Fruit fly (Drosophila melanogaster) whole organism, embryonic: ENCODE results near the gene CG7912.

Experiments
- CG10979 ChIP-seq: fragments of 200-800 bp; sonication (Bioruptor generic); optimal IDR thresholded peaks from 2 replicates; lab custom pipeline; 2018; ENCODE audit warnings: missing biosample characterization, mild to moderate bottlenecking, missing genetic modification characterization, moderate library complexity
- CG11456 ChIP-seq: fragments of 200-800 bp; sonication (Bioruptor generic); IDR thresholded peaks from 3 replicates; pipeline ENCODE4 v1.3.6; 2022; ENCODE audit warnings: missing biosample characterization, missing genetic modification characterization
- CG12071 ChIP-seq: fragments of 200-800 bp; sonication (Bioruptor generic); optimal IDR thresholded peaks from 3 replicates; lab custom pipeline; 2018; ENCODE audit warnings: missing biosample characterization, mild to moderate bottlenecking, missing genetic modification characterization
- CG12391 ChIP-seq: fragments of 200-800 bp; sonication (Bioruptor generic); optimal IDR thresholded peaks from 3 replicates; lab custom pipeline; 2018; ENCODE audit warnings: missing biosample characterization, mild to moderate bottlenecking, missing genetic modification characterization, moderate library complexity
- CG12744 ChIP-seq: fragments of 200-800 bp; sonication (Bioruptor generic); optimal IDR thresholded peaks from 2 replicates; lab custom pipeline; 2016; ENCODE audit warnings: missing biosample characterization, missing genetic modification characterization
- CG12769 ChIP-seq: fragments of 200-800 bp; sonication (Bioruptor generic); optimal IDR thresholded peaks from 2 replicates; lab custom pipeline; 2019; ENCODE audit warnings: missing biosample characterization, mild to moderate bottlenecking, missing genetic modification characterization, moderate library complexity
- CG13424 ChIP-seq: fragments of 200-800 bp; sonication (Bioruptor generic); optimal IDR thresholded peaks from 2 replicates; lab custom pipeline; 2019; ENCODE audit warnings: missing biosample characterization, mild to moderate bottlenecking, missing genetic modification characterization, moderate library complexity
- CG13775 ChIP-seq: fragments of 200-800 bp; sonication (Bioruptor generic); optimal IDR thresholded peaks from 3 replicates; lab custom pipeline; 2017; ENCODE audit warnings: missing biosample characterization, mild to moderate bottlenecking, missing genetic modification characterization
- CG14050 ChIP-seq: fragments of 200-800 bp; sonication (Bioruptor generic); IDR thresholded peaks from 3 replicates; pipeline ENCODE4 v1.3.6; 2022; ENCODE audit warnings: missing biosample characterization, missing genetic modification characterization
- CG17802 ChIP-seq: fragments of 200-800 bp; sonication (Bioruptor generic); optimal IDR thresholded peaks from 2 replicates; lab custom pipeline; 2018; ENCODE audit warnings: missing biosample characterization, mild to moderate bottlenecking, missing genetic modification characterization, moderate library complexity
- CG17912 ChIP-seq: fragments of 200-800 bp; sonication (Bioruptor generic); optimal IDR thresholded peaks from 2 replicates; lab custom pipeline; 2018; ENCODE audit warnings: missing biosample characterization, mild to moderate bottlenecking, missing genetic modification characterization
- CG1792 ChIP-seq: fragments of 200-800 bp; sonication (Bioruptor generic); optimal IDR thresholded peaks from 2 replicates; lab custom pipeline; 2016; ENCODE audit warnings: missing biosample characterization, missing genetic modification characterization
- CG18011 ChIP-seq: fragments of 200-800 bp; sonication (Bioruptor generic); optimal IDR thresholded peaks from 2 replicates; lab custom pipeline; 2017; ENCODE audit warnings: missing biosample characterization, missing genetic modification characterization, mild to moderate bottlenecking, moderate library complexity, missing genotype
- CG18262 ChIP-seq: fragments of 200-800 bp; optimal IDR thresholded peaks from 3 replicates; lab custom pipeline; 2019; ENCODE audit warnings: missing biosample characterization, mild to moderate bottlenecking, missing genetic modification characterization, moderate library complexity
- CG18764 ChIP-seq: fragments of 200-800 bp; sonication (Bioruptor generic); optimal IDR thresholded peaks from 3 replicates; lab custom pipeline; 2016; ENCODE audit warnings: missing biosample characterization, missing genetic modification characterization
- CG30431 ChIP-seq: fragments of 200-800 bp; sonication (Bioruptor generic); optimal IDR thresholded peaks from 2 replicates; lab custom pipeline; 2017; ENCODE audit warnings: missing biosample characterization, missing genetic modification characterization
- CG3065 ChIP-seq: fragments of 200-800 bp; sonication (Bioruptor generic); optimal IDR thresholded peaks from 2 replicates; lab custom pipeline; 2016; ENCODE audit warnings: missing biosample characterization, missing genetic modification characterization
- CG4424 ChIP-seq: fragments of 200-800 bp; sonication (Bioruptor generic); optimal IDR thresholded peaks from 3 replicates; lab custom pipeline; 2016; ENCODE audit warnings: missing biosample characterization, missing genetic modification characterization
- CG6254 ChIP-seq: fragments of 200-800 bp; sonication (Bioruptor generic); optimal IDR thresholded peaks from 3 replicates; lab custom pipeline; 2017; ENCODE audit warnings: mild to moderate bottlenecking, missing biosample characterization, missing genetic modification reagents, missing genetic modification characterization
- CG6689 ChIP-seq: fragments of 200-800 bp; sonication (Bioruptor generic); IDR thresholded peaks from 2 replicates; pipeline ENCODE4 v1.3.6; 2022; ENCODE audit warnings: missing biosample characterization, missing genetic modification characterization
- CG8388 ChIP-seq: fragments of 200-800 bp; sonication (Bioruptor generic); optimal IDR thresholded peaks from 2 replicates; lab custom pipeline; 2019; ENCODE audit warnings: missing biosample characterization, mild to moderate bottlenecking, missing genetic modification characterization, moderate library complexity
- CG9797 ChIP-seq: fragments of 200-800 bp; sonication (Bioruptor generic); optimal IDR thresholded peaks from 3 replicates; lab custom pipeline; 2018; ENCODE audit warnings: missing biosample characterization, mild to moderate bottlenecking, missing genetic modification characterization
- CTCF ChIP-seq: fragments of 200-800 bp; sonication (Bioruptor generic); optimal IDR thresholded peaks from 2 replicates; lab custom pipeline; 2017; ENCODE audit warnings: missing biosample characterization, mild to moderate bottlenecking, missing genetic modification characterization, moderate library complexity
- Chrac-16 ChIP-seq: fragments of 200-800 bp; sonication (Bioruptor generic); optimal IDR thresholded peaks from 3 replicates; lab custom pipeline; 2016; ENCODE audit warnings: missing biosample characterization, missing genetic modification characterization
- CkIIα-i1 ChIP-seq: fragments of 200-800 bp; sonication (Bioruptor generic); IDR thresholded peaks from 2 replicates; pipeline ENCODE4 v1.3.6; 2022; ENCODE audit warnings: missing biosample characterization, missing genetic modification characterization
- D19B ChIP-seq: fragments of 200-800 bp; sonication (Bioruptor generic); optimal IDR thresholded peaks from 2 replicates; lab custom pipeline; 2017; ENCODE audit warnings: missing biosample characterization, mild to moderate bottlenecking, missing genetic modification characterization
- Dll ChIP-seq: fragments of 200-800 bp; sonication (Bioruptor generic); IDR thresholded peaks from 4 replicates; pipeline ENCODE4 v1.3.6; 2022; ENCODE audit warnings: missing biosample characterization, missing genetic modification characterization; ENCODE audit not compliant: partially characterized antibody
- Elba2 ChIP-seq: fragments of 200-800 bp; sonication (Bioruptor generic); optimal IDR thresholded peaks from 3 replicates; lab custom pipeline; 2016; ENCODE audit warnings: missing biosample characterization, missing genetic modification characterization
- GATAe ChIP-seq: fragments of 200-800 bp; sonication (Bioruptor generic); conservative IDR thresholded peaks from 2 replicates; pipeline ENCODE4 v1.3.6; 2022; ENCODE audit warnings: missing biosample characterization, missing genetic modification characterization
- Gsc ChIP-seq: fragments of 200-800 bp; sonication (Bioruptor generic); IDR thresholded peaks from 2 replicates; pipeline ENCODE4 v1.3.6; 2022; ENCODE audit warnings: missing biosample characterization, missing genetic modification characterization
- HHEX ChIP-seq: fragments of 200-800 bp; sonication (Bioruptor generic); optimal IDR thresholded peaks from 3 replicates; lab custom pipeline; 2017; ENCODE audit warnings: missing biosample characterization, mild to moderate bottlenecking, missing genetic modification characterization, missing genetic modification reagents
- HLH54F ChIP-seq: fragments of 200-800 bp; sonication (Bioruptor generic); optimal IDR thresholded peaks from 3 replicates; lab custom pipeline; 2016; ENCODE audit warnings: missing biosample characterization, missing genetic modification characterization
- Hey ChIP-seq: fragments of 200-800 bp; sonication (Bioruptor generic); optimal IDR thresholded peaks from 3 replicates; lab custom pipeline; 2018; ENCODE audit warnings: missing biosample characterization, mild to moderate bottlenecking, missing genetic modification characterization
- Hr3 ChIP-seq: fragments of 200-800 bp; sonication (Bioruptor generic); optimal IDR thresholded peaks from 3 replicates; lab custom pipeline; 2016; ENCODE audit warnings: missing biosample characterization, missing genetic modification characterization
- Lpt ChIP-seq: fragments of >200 bp; optimal IDR thresholded peaks from 2 replicates; lab custom pipeline; 2018; ENCODE audit warnings: missing biosample characterization, missing genetic modification characterization
- Rx ChIP-seq: fragments of 200-800 bp; sonication (Bioruptor generic); IDR thresholded peaks from 2 replicates; pipeline ENCODE4 v1.3.6; 2022; ENCODE audit warnings: missing biosample characterization, missing genetic modification characterization
- Scr ChIP-seq: fragments of 200-800 bp; sonication (Bioruptor generic); IDR thresholded peaks from 2 replicates; pipeline ENCODE4 v1.3.6; 2022; ENCODE audit warnings: missing biosample characterization, missing genetic modification characterization; ENCODE audit not compliant: partially characterized antibody
- amos ChIP-seq: fragments of 200-800 bp; sonication (Bioruptor generic); IDR thresholded peaks from 2 replicates; pipeline ENCODE4 v1.3.6; 2022; ENCODE audit warnings: missing biosample characterization, missing genetic modification characterization; ENCODE audit not compliant: partially characterized antibody
- ash1 ChIP-seq: fragments of 200-800 bp; sonication (Bioruptor generic); optimal IDR thresholded peaks from 2 replicates; lab custom pipeline; 2018; ENCODE audit warnings: missing biosample characterization, mild to moderate bottlenecking, missing genetic modification characterization
- cas ChIP-seq: fragments of 200-800 bp; sonication (Bioruptor generic); IDR thresholded peaks from 2 replicates; pipeline ENCODE4 v1.3.6; 2022; ENCODE audit warnings: missing biosample characterization, missing genetic modification characterization
- ems ChIP-seq: fragments of 200-800 bp; sonication (Bioruptor generic); optimal IDR thresholded peaks from 3 replicates; lab custom pipeline; 2016; ENCODE audit warnings: missing biosample characterization, missing genetic modification characterization
- lilli ChIP-seq: fragments of 200-800 bp; sonication (Bioruptor generic); optimal IDR thresholded peaks from 3 replicates; lab custom pipeline; 2016; ENCODE audit warnings: missing biosample characterization, missing genetic modification characterization
- nerfin-1 ChIP-seq: fragments of 200-800 bp; sonication (Bioruptor generic); optimal IDR thresholded peaks from 3 replicates; lab custom pipeline; 2019; ENCODE audit warnings: missing biosample characterization, mild to moderate bottlenecking, missing genetic modification characterization, moderate library complexity
- phol ChIP-seq: fragments of 200-800 bp; sonication (Bioruptor generic); optimal IDR thresholded peaks from 3 replicates; lab custom pipeline; 2018; ENCODE audit warnings: missing biosample characterization, mild to moderate bottlenecking, missing genetic modification characterization, moderate library complexity
- sc ChIP-seq, 3 experiments: fragments of >200 bp in 2 of 3; fragments of 200-800 bp in 1 of 3; sonication (Bioruptor generic) in 1 of 3; optimal IDR thresholded peaks; 2 replicates in 2 of 3; 3 replicates in 1 of 3; lab custom pipeline; 2017; ENCODE audit warnings: mild to moderate bottlenecking in 1 of 3, missing biosample characterization in 1 of 3, missing genetic modification characterization in 1 of 3, missing genetic modification reagents in 1 of 3
- sim ChIP-seq: fragments of 200-800 bp; sonication (Bioruptor generic); IDR thresholded peaks from 2 replicates; pipeline ENCODE4 v1.3.6; 2022; ENCODE audit warnings: missing biosample characterization, missing genetic modification characterization
- sisA ChIP-seq: fragments of 200-800 bp; sonication (Bioruptor generic); IDR thresholded peaks from 2 replicates; pipeline ENCODE4 v1.3.6; 2022; ENCODE audit warnings: missing biosample characterization, missing genetic modification characterization
- sna ChIP-seq: fragments of 200-800 bp; sonication (Bioruptor generic); IDR thresholded peaks from 2 replicates; pipeline ENCODE4 v1.3.6; 2022; ENCODE audit warnings: missing biosample characterization, missing genetic modification characterization; ENCODE audit not compliant: partially characterized antibody
- sr ChIP-seq: fragments of 200-800 bp; sonication (Bioruptor generic); IDR thresholded peaks from 3 replicates; pipeline ENCODE4 v1.3.6; 2022; ENCODE audit warnings: missing biosample characterization, missing genetic modification characterization

CG7912 gene

dm6 chr3R:30021559-30022451, 12.8 kb upstream of the CG7912 start, which contains the start of gene Mgat2 (continued):
- no peak for TF ChIP-seq sisA (GFP tag; lab: Robert Waterston, UW)
- TF ChIP-seq ash1 = peak; percentile 62
- TF ChIP-seq Elba2 = no peak
- no peak for TF ChIP-seq CG1792 (GFP tag; lab: Kevin White, UChicago)
- no peak for TF ChIP-seq CG18011
- TF ChIP-seq CG18262 = peak; percentile 30
- TF ChIP-seq CG9797 (GFP tag; lab: Kevin White, UChicago) = no peak
- peak; percentile 10 for TF ChIP-seq CG8388 (GFP tag; lab: Kevin White, UChicago)
- TF ChIP-seq amos (GFP tag; lab: Robert Waterston, UW) = peak; percentile 85
- no peak for TF ChIP-seq lilli (GFP tag; lab: Kevin White, UChicago)
- no peak for TF ChIP-seq CTCF (GFP tag; lab: Kevin White, UChicago)
- 0 out of 3 replicates have a peak, but pooled peaks have one; percentile 35 for TF ChIP-seq sr
- TF ChIP-seq ems = peak; percentile 11
- no peak for TF ChIP-seq phol
- TF ChIP-seq CG12744 (GFP tag; lab: Kevin White, UChicago) = no peak
- TF ChIP-seq Gsc (GFP tag; lab: Robert Waterston, UW) = no peak
- TF ChIP-seq cas = no peak
- TF ChIP-seq CG18764 (GFP tag; lab: Kevin White, UChicago) = no peak
- TF ChIP-seq CG6254 = peak; percentile 63
- no peak for TF ChIP-seq CG10979 (tag; lab: Kevin White, UChicago)
- TF ChIP-seq D19B (GFP tag; lab: Kevin White, UChicago) = no peak
- peak; percentile 91 for TF ChIP-seq Scr (GFP tag; lab: Robert Waterston, UW)
- TF ChIP-seq CG12071 (GFP tag; lab: Kevin White, UChicago) = peak; percentile 44
- TF ChIP-seq sc (optimal IDR thresholded peaks at IDR 0.05; lab: Kevin White, UChicago) = no peak
- TF ChIP-seq sc (GFP tag; optimal IDR thresholded peaks at IDR 0.05; lab: Kevin White, UChicago) = no peak
- no peak for TF ChIP-seq CG13775 (GFP tag; lab: Kevin White, UChicago)
- TF ChIP-seq CG13424 (tag; lab: Kevin White, UChicago) = peak; percentile 27
- TF ChIP-seq Hr3 (GFP tag; lab: Kevin White, UChicago) = no peak
- TF ChIP-seq Hey (tag; lab: Kevin White, UChicago) = no peak
- no peak for TF ChIP-seq GATAe
- TF ChIP-seq CG17802 (tag; lab: Kevin White, UChicago) = no peak
- TF ChIP-seq Rx (GFP tag; lab: Robert Waterston, UW) = 0 out of 2 replicates have a peak, but pooled peaks have one; percentile 20
- TF ChIP-seq CG12391 (tag; lab: Kevin White, UChicago) = peak; percentile 6
- TF ChIP-seq nerfin-1 (tag; lab: Kevin White, UChicago) = peak; percentile 84
- TF ChIP-seq sim (GFP tag; lab: Robert Waterston, UW) = no peak
- no peak for TF ChIP-seq HLH54F (GFP tag; lab: Kevin White, UChicago)
- TF ChIP-seq CG17912 (GFP tag; lab: Kevin White, UChicago) = no peak
- peak; percentile 91 for TF ChIP-seq sna
- TF ChIP-seq Dll = peak; percentile 96
- TF ChIP-seq CG30431 (GFP tag; lab: Kevin White, UChicago) = no peak
- TF ChIP-seq CG14050 (GFP tag; lab: Robert Waterston, UW) = no peak
- no peak for TF ChIP-seq CG4424 (GFP tag; lab: Kevin White, UChicago)
- no peak for TF ChIP-seq Lpt (GFP tag; lab: Kevin White, UChicago)
- peak; percentile 18 for TF ChIP-seq HHEX (GFP tag; lab: Kevin White, UChicago)
- TF ChIP-seq CG12769 (tag; lab: Kevin White, UChicago) = peak; percentile 95
- no peak for TF ChIP-seq CG3065 (GFP tag; lab: Kevin White, UChicago)
- TF ChIP-seq Chrac-16 = no peak
- TF ChIP-seq CG6689 (GFP tag; lab: Robert Waterston, UW) = no peak
- no peak for TF ChIP-seq CG11456 (GFP tag; lab: Robert Waterston, UW)
- TF ChIP-seq CkIIα-i1 = no peak
